Fruit fly (Drosophila melanogaster) whole organism, prepupa: ENCODE data around the gene Hel89B.

Source experiments
- CG10631 ChIP-seq: fragments of 200-800 bp; sonication (Bioruptor generic); optimal IDR thresholded peaks from 2 replicates; lab custom pipeline; 2016; ENCODE audit warnings: missing biosample characterization, missing genetic modification characterization
- CG16779 ChIP-seq: fragments of 200-800 bp; sonication (Bioruptor generic); optimal IDR thresholded peaks from 3 replicates; lab custom pipeline; 2017; ENCODE audit warnings: missing biosample characterization, mild to moderate bottlenecking, missing genetic modification characterization
- CG31627 ChIP-seq: fragments of 200-800 bp; sonication (Bioruptor generic); optimal IDR thresholded peaks from 3 replicates; lab custom pipeline; 2016; ENCODE audit warnings: missing biosample characterization, missing genetic modification characterization
- CG34406 ChIP-seq: fragments of 200-800 bp; sonication (Bioruptor generic); optimal IDR thresholded peaks from 3 replicates; lab custom pipeline; 2016; ENCODE audit warnings: missing biosample characterization, missing genetic modification characterization
- CG4318 ChIP-seq: fragments of 200-800 bp; sonication (Bioruptor generic); optimal IDR thresholded peaks from 3 replicates; lab custom pipeline; 2017; ENCODE audit warnings: missing biosample characterization, mild to moderate bottlenecking, missing genetic modification characterization
- CG6163 ChIP-seq: fragments of 200-800 bp; sonication (Bioruptor generic); IDR thresholded peaks from 3 replicates; pipeline ENCODE4 v1.3.6; 2022; ENCODE audit warnings: missing biosample characterization, missing genetic modification characterization
- CG6854 ChIP-seq: fragments of 200-800 bp; sonication (Bioruptor generic); optimal IDR thresholded peaks from 2 replicates; lab custom pipeline; 2017; ENCODE audit warnings: missing biosample characterization, mild to moderate bottlenecking, missing genetic modification characterization
- CG8319 ChIP-seq: fragments of 200-800 bp; sonication (Bioruptor generic); optimal IDR thresholded peaks from 3 replicates; lab custom pipeline; 2016; ENCODE audit warnings: missing biosample characterization, missing genetic modification characterization
- CG9139 ChIP-seq: fragments of 200-800 bp; sonication (Bioruptor generic); optimal IDR thresholded peaks from 3 replicates; lab custom pipeline; 2017; ENCODE audit warnings: missing biosample characterization, mild to moderate bottlenecking, missing genetic modification characterization
- Ets21C ChIP-seq: fragments of 200-800 bp; sonication (Bioruptor generic); optimal IDR thresholded peaks from 3 replicates; lab custom pipeline; 2016; ENCODE audit warnings: missing biosample characterization, missing genetic modification characterization
- Hr4 ChIP-seq: fragments of 200-800 bp; sonication (Bioruptor generic); optimal IDR thresholded peaks from 3 replicates; lab custom pipeline; 2016; ENCODE audit warnings: missing biosample characterization, missing genetic modification characterization
- Lpt ChIP-seq: fragments of 200-800 bp; sonication (Bioruptor generic); optimal IDR thresholded peaks from 3 replicates; lab custom pipeline; 2016; ENCODE audit warnings: missing biosample characterization, missing genetic modification characterization
- Sox102F ChIP-seq: fragments of 200-800 bp; sonication (Bioruptor generic); optimal IDR thresholded peaks from 2 replicates; lab custom pipeline; 2016; ENCODE audit warnings: missing biosample characterization, mild to moderate bottlenecking, missing genetic modification characterization
- acj6 ChIP-seq: fragments of 200-800 bp; sonication (Bioruptor generic); optimal IDR thresholded peaks from 3 replicates; lab custom pipeline; 2016; ENCODE audit warnings: missing biosample characterization, missing genetic modification characterization
- eg ChIP-seq: fragments of 200-800 bp; sonication (Bioruptor generic); IDR thresholded peaks from 3 replicates; pipeline ENCODE4 v1.3.6; 2022; ENCODE audit warnings: missing biosample characterization, missing genetic modification characterization
- esn ChIP-seq: fragments of 200-800 bp; sonication (Bioruptor generic); optimal IDR thresholded peaks from 2 replicates; lab custom pipeline; 2016; ENCODE audit warnings: missing biosample characterization, mild to moderate bottlenecking, missing genetic modification characterization, moderate library complexity
- ss ChIP-seq, 2 experiments: fragments of 200-800 bp; sonication (Bioruptor generic); optimal IDR thresholded peaks; 2 replicates in 1 of 2; 3 replicates in 1 of 2; lab custom pipeline; 2017 to 2018; ENCODE audit warnings: mild to moderate bottlenecking in 2 of 2, missing biosample characterization in 2 of 2, missing genetic modification characterization in 2 of 2, moderate library complexity in 1 of 2
- topi ChIP-seq: fragments of 200-800 bp; sonication (Bioruptor generic); optimal IDR thresholded peaks from 3 replicates; lab custom pipeline; 2016; ENCODE audit warnings: missing biosample characterization, missing genetic modification characterization
- vri ChIP-seq: fragments of 200-800 bp; sonication (Bioruptor generic); optimal IDR thresholded peaks from 3 replicates; lab custom pipeline; 2016; ENCODE audit warnings: missing biosample characterization, mild to moderate bottlenecking, missing genetic modification characterization

The Hel89B gene

dm6 chr3R:16030445-16030844, 57.3 kb downstream of the Hel89B start:
- TF ChIP-seq CG34406 (GFP tag; lab: Kevin White, UChicago) (no peak), CG16779 (no peak), Hr4 (no peak), CG10631 (no peak), CG6163 (GFP tag; lab: Robert Waterston, UW) (no peak), CG8319 (no peak), Ets21C (GFP tag; lab: Kevin White, UChicago) (no peak), ss (GFP tag; optimal IDR thresholded peaks at IDR 0.05; lab: Kevin White, UChicago) (no peak), acj6 (GFP tag; lab: Kevin White, UChicago) (no peak), CG4318 (GFP tag; lab: Kevin White, UChicago) (no peak), CG9139 (GFP tag; lab: Kevin White, UChicago) (no peak), CG31627 (GFP tag; lab: Kevin White, UChicago) (no peak), topi (GFP tag; lab: Kevin White, UChicago) (no peak), Lpt (GFP tag; lab: Kevin White, UChicago) (no peak), Sox102F (GFP tag; lab: Kevin White, UChicago) (no peak), esn (GFP tag; lab: Kevin White, UChicago) (no peak), CG6854 (GFP tag; lab: Kevin White, UChicago) (no peak), eg (GFP tag; lab: Robert Waterston, UW) (no peak), vri (no peak)
